Worm (Caenorhabditis elegans): ENCODE measurements around the gene nep-9.
A peak's percentile ranks its signal among the peaks of the same experiment; 100 is the strongest.

The nep-9 gene

DNA sequence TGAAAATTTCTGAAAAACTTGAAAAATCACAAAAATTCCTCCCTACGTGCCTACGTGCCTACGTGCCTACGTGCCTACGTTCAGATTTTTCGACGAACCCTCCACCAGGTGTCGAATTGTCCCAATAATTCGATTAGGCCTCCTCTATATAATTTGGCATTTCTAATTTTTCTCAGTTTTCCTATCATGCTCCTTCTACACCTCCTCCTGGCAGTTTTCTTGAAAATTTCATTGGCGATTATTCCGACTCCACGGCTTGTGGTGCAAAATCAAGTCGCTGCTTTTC lies 41.5 kb upstream of the nep-9 start, which contains the start of gene C16C8.17:
Gene C16C8.17 (plus strand): TSS at position 187 of the 286 bp plus-strand sequence.
- TF ChIP-seq pha-2 (tag; optimal IDR thresholded peaks at IDR 0.05) (no peak), ceh-30 (tag; optimal IDR thresholded peaks at IDR 0.05) (no peak), dmd-4 (tag; optimal IDR thresholded peaks at IDR 0.05; ENCODE audit: borderline replicate concordance) (no peak)

DNA sequence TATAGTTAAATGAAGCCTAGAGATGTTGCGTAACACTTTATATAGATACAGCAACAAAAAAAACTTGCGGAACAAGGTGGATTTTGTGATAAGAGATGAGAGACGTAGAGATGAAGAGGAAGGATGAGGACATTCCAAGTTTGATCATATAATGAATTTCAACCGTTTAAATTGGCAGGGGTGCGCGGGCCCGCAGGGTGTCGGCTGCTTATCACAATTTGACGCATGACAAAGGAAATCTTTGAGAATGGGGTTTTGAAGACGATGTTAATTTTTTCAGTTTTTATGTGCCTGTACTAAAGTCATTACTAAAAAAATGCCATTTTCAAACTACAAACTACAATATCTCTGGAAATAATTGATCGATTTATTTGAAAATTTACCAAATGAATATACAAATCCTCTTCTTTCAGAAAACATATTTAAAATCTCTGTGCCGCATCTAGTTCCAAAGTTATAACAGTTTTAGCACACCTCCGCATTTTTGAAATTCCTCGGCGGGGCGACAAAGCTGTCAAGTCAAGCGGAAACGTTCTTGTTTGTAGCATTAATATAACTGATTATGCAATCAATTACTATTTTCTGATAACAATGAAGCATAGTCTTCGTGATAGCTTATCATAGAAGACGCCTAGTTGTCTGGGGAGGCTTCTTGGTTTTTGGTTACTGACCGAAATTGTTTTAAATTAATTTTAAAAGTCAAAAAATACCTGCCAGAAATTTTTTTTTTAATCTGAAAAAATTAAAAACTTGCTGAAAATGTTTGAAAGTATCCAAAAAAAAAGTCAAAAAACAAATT lies 40.9 kb upstream of the nep-9 start:
- no peak for TF ChIP-seq hlh-13 (GFP tag; optimal IDR thresholded peaks at IDR 0.05)
- no peak for TF ChIP-seq fax-1 (tag; optimal IDR thresholded peaks at IDR 0.05)
- no peak for TF ChIP-seq hlh-6 (tag; optimal IDR thresholded peaks at IDR 0.05)
- peak; percentile 39 for TF ChIP-seq elt-2 (tag; optimal IDR thresholded peaks at IDR 0.05)
- TF ChIP-seq tbx-7 (tag; optimal IDR thresholded peaks at IDR 0.05) = no peak

DNA sequence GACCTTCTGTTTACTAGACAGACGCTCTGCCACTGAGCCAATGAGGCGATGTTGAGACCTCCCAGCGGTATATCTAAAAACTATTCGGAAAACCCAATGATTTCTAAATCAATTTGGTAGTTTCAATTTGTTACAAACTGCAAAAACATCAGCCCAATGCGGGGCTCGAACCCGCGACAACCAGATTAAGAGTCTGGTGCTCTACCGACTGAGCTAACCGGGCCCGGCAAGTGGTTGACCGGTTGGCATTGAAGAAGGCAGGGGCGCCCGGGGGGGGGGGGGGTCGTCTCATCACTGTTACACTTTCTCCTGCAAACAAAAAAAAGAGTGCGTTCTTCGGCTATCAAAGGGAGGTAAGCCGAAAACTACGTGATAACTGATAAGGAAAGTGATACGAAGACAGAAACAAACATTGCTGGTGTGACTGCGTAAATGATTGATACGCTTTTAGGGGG lies 40.2 kb upstream of the nep-9 start:
- TF ChIP-seq ttx-3 (tag; optimal IDR thresholded peaks at IDR 0.05) (no peak), sdc-2 (tag; optimal IDR thresholded peaks at IDR 0.05) (peak; percentile 44), ceh-9 (tag; optimal IDR thresholded peaks at IDR 0.05) (peak; percentile 7), madf-2 (tag; optimal IDR thresholded peaks at IDR 0.05) (peak; percentile 19), ceh-2 (tag; optimal IDR thresholded peaks at IDR 0.05) (peak; percentile 40), ahr-1 (tag; optimal IDR thresholded peaks at IDR 0.05) (no peak), hlh-15 (tag; optimal IDR thresholded peaks at IDR 0.05) (peak; percentile 20), zip-5 (tag; optimal IDR thresholded peaks at IDR 0.05) (no peak), ceh-31 (tag; optimal IDR thresholded peaks at IDR 0.05) (no peak), C38D4.7 (GFP tag; optimal IDR thresholded peaks at IDR 0.05) (peak; percentile 57), ceh-45 (GFP tag; IDR thresholded peaks at IDR 0.05) (0 out of 2 replicates have a peak, but pooled peaks have one; percentile 51), nfya-1 (tag; optimal IDR thresholded peaks at IDR 0.05) (no peak), hlh-6 (tag; optimal IDR thresholded peaks at IDR 0.05) (peak; percentile 63), tbx-2 (tag; optimal IDR thresholded peaks at IDR 0.05) (peak; percentile 8), pha-2 (tag; optimal IDR thresholded peaks at IDR 0.05) (peak; percentile 56), nhr-11 (tag; optimal IDR thresholded peaks at IDR 0.05) (no peak), che-1 (tag; optimal IDR thresholded peaks at IDR 0.05) (peak; percentile 63), ceh-14 (tag; optimal IDR thresholded peaks at IDR 0.05) (peak; percentile 47), ama-1 (optimal IDR thresholded peaks at IDR 0.05) (no peak), gmeb-2 (tag; optimal IDR thresholded peaks at IDR 0.05) (peak; percentile 59), sox-4 (tag; optimal IDR thresholded peaks at IDR 0.05) (peak; percentile 62), pat-9 (tag; optimal IDR thresholded peaks at IDR 0.05) (peak; percentile 29), fkh-6 (tag; optimal IDR thresholded peaks at IDR 0.05) (no peak), dmd-4 (tag; optimal IDR thresholded peaks at IDR 0.05; ENCODE audit: borderline replicate concordance) (peak; percentile 31), sox-2 (GFP tag; IDR thresholded peaks at IDR 0.05) (no peak), ceh-19 (GFP tag; optimal IDR thresholded peaks at IDR 0.05) (peak; percentile 16), Y22D7AL.16 (tag; optimal IDR thresholded peaks at IDR 0.05) (peak; percentile 42), T23F11.4 (GFP tag; optimal IDR thresholded peaks at IDR 0.05) (peak; percentile 26), C08G9.2 (tag; optimal IDR thresholded peaks at IDR 0.05) (peak; percentile 12), mec-3 (tag; optimal IDR thresholded peaks at IDR 0.05; ENCODE audit: borderline replicate concordance) (no peak), ceh-6 (GFP tag; optimal IDR thresholded peaks at IDR 0.05) (peak; percentile 64), K02D7.2 (tag; optimal IDR thresholded peaks at IDR 0.05) (no peak), hlh-8 (tag; optimal IDR thresholded peaks at IDR 0.05) (no peak), fax-1 (tag; optimal IDR thresholded peaks at IDR 0.05) (peak; percentile 24), elt-2 (tag; optimal IDR thresholded peaks at IDR 0.05) (peak; percentile 97), unc-3 (GFP tag; conservative IDR thresholded peaks at IDR 0.05) (peak; percentile 56; the same call in 1 of the 2 replicates), unc-3 (tag; optimal IDR thresholded peaks at IDR 0.05) (no peak), dve-1 (tag; optimal IDR thresholded peaks at IDR 0.05) (peak; percentile 30), hlh-13 (GFP tag; optimal IDR thresholded peaks at IDR 0.05) (peak; percentile 48), lin-11 (tag; optimal IDR thresholded peaks at IDR 0.05) (peak; percentile 15)

All from whole organism, late embryonic.